Worm (Caenorhabditis elegans) whole organism, early embryonic: Measurements from ENCODE around the gene T13F3.4.

Experiments
- B0310.2 ChIP-seq: sonication (generic microtip); optimal IDR thresholded peaks from 2 replicates; lab custom pipeline; 2016; ENCODE audit warnings: mild to moderate bottlenecking, missing genetic modification characterization, missing compliant biosample characterization
- F13C5.2 ChIP-seq: sonication (generic microtip); optimal IDR thresholded peaks from 2 replicates; lab custom pipeline; 2017; ENCODE audit warnings: mild to moderate bottlenecking, missing genetic modification characterization, inconsistent platforms, missing compliant biosample characterization
- aly-1 ChIP-seq: sonication (generic microtip); optimal IDR thresholded peaks from 2 replicates; lab custom pipeline; 2016; ENCODE audit warnings: missing genetic modification characterization, missing compliant biosample characterization
- ama-1 ChIP-seq: fragments of 150-350 bp; optimal IDR thresholded peaks from 2 replicates; lab custom pipeline; 2014
- ceh-13 ChIP-seq: fragments of 200-800 bp; sonication (Bioruptor generic); optimal IDR thresholded peaks from 2 replicates; lab custom pipeline; 2018; ENCODE audit warnings: mild to moderate bottlenecking, missing genetic modification characterization, missing compliant biosample characterization
- ceh-36 ChIP-seq: sonication (generic microtip); optimal IDR thresholded peaks from 2 replicates; lab custom pipeline; 2016; ENCODE audit warnings: missing genetic modification characterization, inconsistent platforms, missing compliant biosample characterization
- ets-7 ChIP-seq: sonication (generic microtip); optimal IDR thresholded peaks from 2 replicates; lab custom pipeline; 2016; ENCODE audit warnings: missing genotype, missing genetic modification characterization, missing compliant biosample characterization
- flt-1 ChIP-seq: fragments of 200-800 bp; sonication (Bioruptor generic); IDR thresholded peaks from 2 replicates; pipeline ENCODE4 v1.3.6; 2022; ENCODE audit warnings: missing genetic modification characterization, missing compliant biosample characterization
- hmbx-1 ChIP-seq: sonication (generic microtip); optimal IDR thresholded peaks from 2 replicates; lab custom pipeline; 2016; ENCODE audit warnings: mild to moderate bottlenecking, missing genetic modification characterization, missing compliant biosample characterization
- hmg-4 ChIP-seq: fragments of 200-800 bp; sonication (Bioruptor generic); optimal IDR thresholded peaks from 2 replicates; lab custom pipeline; 2018; ENCODE audit warnings: mild to moderate bottlenecking, missing genetic modification characterization, missing compliant biosample characterization
- hnd-1 ChIP-seq: sonication (generic microtip); optimal IDR thresholded peaks from 2 replicates; lab custom pipeline; 2016; ENCODE audit warnings: missing genetic modification characterization, missing compliant biosample characterization
- pes-1 ChIP-seq: fragments of 200-800 bp; sonication (Bioruptor generic); IDR thresholded peaks from 2 replicates; pipeline ENCODE4 v1.3.6; 2022; ENCODE audit warnings: missing genetic modification reagents, missing genetic modification characterization, missing compliant biosample characterization
- scrt-1 ChIP-seq: fragments of 200-800 bp; sonication (Bioruptor generic); IDR thresholded peaks from 2 replicates; pipeline ENCODE4 v1.3.6; 2022; ENCODE audit warnings: missing genetic modification characterization, missing compliant biosample characterization
- sea-1 ChIP-seq: fragments of 200-800 bp; sonication (Bioruptor generic); conservative IDR thresholded peaks from 2 replicates; pipeline ENCODE4 v1.3.6; 2022; ENCODE audit warnings: missing genetic modification characterization, missing compliant biosample characterization
- tbx-11 ChIP-seq: fragments of 200-800 bp; sonication (Bioruptor generic); IDR thresholded peaks from 2 replicates; pipeline ENCODE4 v1.3.6; 2022; ENCODE audit warnings: missing genetic modification characterization, missing compliant biosample characterization
- tbx-37 ChIP-seq: fragments of 200-800 bp; sonication (Bioruptor generic); conservative IDR thresholded peaks from 2 replicates; pipeline ENCODE4 v1.3.6; 2022; ENCODE audit warnings: missing genetic modification reagents, missing genetic modification characterization, missing compliant biosample characterization
- tra-4 ChIP-seq: sonication (generic microtip); optimal IDR thresholded peaks from 2 replicates; lab custom pipeline; 2017; ENCODE audit warnings: missing genetic modification characterization, missing compliant biosample characterization

Gene T13F3.4

ce11 chrV:16266514-16266913 lies at the start of gene T13F3.4:
TSS of gene T13F3.4 (minus strand) at chrV:16266614.
- no peak for TF ChIP-seq tbx-11 (GFP tag; lab: Robert Waterston, UW)
- no peak for TF ChIP-seq pes-1 (GFP tag; lab: Robert Waterston, UW)
- no peak for TF ChIP-seq ceh-13 (GFP tag; lab: Kevin White, UChicago)
- TF ChIP-seq sea-1 (GFP tag; lab: Robert Waterston, UW) = no peak
- no peak for TF ChIP-seq aly-1
- no peak for TF ChIP-seq B0310.2 (tag; lab: Kevin White, UChicago)
- no peak for TF ChIP-seq ets-7 (tag; lab: Kevin White, UChicago)
- no peak for TF ChIP-seq ama-1 (lab: Kevin White, UChicago)

DNA sequence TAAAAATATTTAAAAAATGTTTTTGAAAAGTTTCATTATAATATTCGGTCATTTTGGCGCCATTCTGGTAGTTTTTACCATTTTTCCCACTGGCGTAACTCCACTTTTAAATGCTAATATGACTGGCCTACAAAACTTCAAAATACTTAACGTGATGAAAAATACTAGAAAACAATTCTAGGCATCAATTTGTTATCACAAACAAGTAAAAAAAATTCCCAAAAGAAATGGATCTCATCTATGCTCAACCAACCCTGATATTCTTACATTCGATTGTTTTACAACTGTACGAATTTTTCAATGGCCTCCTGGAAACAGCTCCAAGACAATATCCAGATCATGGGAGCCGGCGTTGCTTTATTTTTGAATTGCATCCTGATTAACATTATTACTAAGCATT lies 48.6 kb upstream of the T13F3.4 start, which contains the start of gene str-214:
Gene str-214, plus strand, starts transcription at position 301 of the 400 bp plus-strand sequence.
- TF ChIP-seq scrt-1 (no peak), ama-1 (lab: Kevin White, UChicago) (no peak), tbx-37 (GFP tag; lab: Robert Waterston, UW) (no peak)

- TF ChIP-seq hmg-4 (GFP tag; lab: Kevin White, UChicago) (no peak), F13C5.2 (tag; lab: Kevin White, UChicago) (no peak), hnd-1 (tag; lab: Kevin White, UChicago) (no peak), ets-7 (tag; lab: Kevin White, UChicago) (no peak)
Measured at ce11 chrV:16309523-16309922, 43.1 kb upstream of the T13F3.4 start, which contains the start of gene oac-7. TSS of gene oac-7 (plus strand) at chrV:16309805.

DNA sequence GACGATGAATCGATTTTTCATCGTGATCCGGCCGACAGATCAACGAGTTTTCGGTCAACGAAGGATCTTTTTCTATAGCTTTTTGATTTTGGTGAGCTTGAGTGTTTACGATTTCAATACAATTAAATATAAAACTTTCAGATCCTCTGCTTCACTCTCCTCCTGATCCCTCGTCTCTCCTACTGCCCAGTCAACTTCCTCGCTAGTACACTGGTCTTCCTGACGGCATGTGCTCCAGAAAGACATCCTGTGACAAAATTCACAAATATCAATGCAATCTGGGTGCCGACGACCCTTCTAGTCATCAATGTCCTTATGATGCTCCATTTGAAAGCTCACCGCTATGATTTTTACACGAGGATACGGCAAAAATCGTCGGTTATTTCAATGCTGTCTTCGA lies 41.9 kb upstream of the T13F3.4 start:
- TF ChIP-seq hmbx-1 = no peak
- TF ChIP-seq ceh-13 (GFP tag; lab: Kevin White, UChicago) = no peak

DNA sequence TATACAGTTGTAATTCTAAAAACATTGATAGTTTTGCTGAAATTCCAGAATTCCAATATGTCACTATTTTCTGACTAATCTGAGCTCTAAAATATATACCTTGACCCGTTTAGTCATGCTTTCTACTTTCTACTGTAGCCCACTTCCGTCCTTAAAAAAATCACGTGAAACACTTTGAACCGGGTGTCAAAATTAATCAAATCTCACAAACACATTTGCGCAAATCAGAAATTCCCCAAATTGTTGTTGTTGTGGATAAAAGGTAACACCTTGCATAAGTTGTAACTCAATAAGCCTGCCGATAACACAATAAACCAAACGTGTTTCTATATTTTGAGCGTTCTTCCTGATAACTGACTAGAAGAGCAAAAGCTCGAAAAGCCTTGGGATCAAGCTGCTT lies 40.8 kb upstream of the T13F3.4 start, which contains the start of gene srxa-7:
Gene srxa-7, plus strand, starts transcription at position 301 of the 400 bp plus-strand sequence.
- TF ChIP-seq flt-1 (GFP tag; lab: Robert Waterston, UW) (no peak), aly-1 (no peak), tra-4 (tag; lab: Kevin White, UChicago) (no peak), F13C5.2 (tag; lab: Kevin White, UChicago) (no peak), ceh-13 (GFP tag; lab: Kevin White, UChicago) (no peak), scrt-1 (no peak), pes-1 (GFP tag; lab: Robert Waterston, UW) (no peak), tbx-11 (GFP tag; lab: Robert Waterston, UW) (no peak), ets-7 (tag; lab: Kevin White, UChicago) (no peak), ama-1 (lab: Kevin White, UChicago) (no peak), sea-1 (GFP tag; lab: Robert Waterston, UW) (no peak), hmg-4 (GFP tag; lab: Kevin White, UChicago) (no peak), B0310.2 (tag; lab: Kevin White, UChicago) (no peak), hnd-1 (tag; lab: Kevin White, UChicago) (no peak), ceh-36 (tag; lab: Kevin White, UChicago) (no peak), hmbx-1 (no peak), tbx-37 (GFP tag; lab: Robert Waterston, UW) (no peak)

DNA sequence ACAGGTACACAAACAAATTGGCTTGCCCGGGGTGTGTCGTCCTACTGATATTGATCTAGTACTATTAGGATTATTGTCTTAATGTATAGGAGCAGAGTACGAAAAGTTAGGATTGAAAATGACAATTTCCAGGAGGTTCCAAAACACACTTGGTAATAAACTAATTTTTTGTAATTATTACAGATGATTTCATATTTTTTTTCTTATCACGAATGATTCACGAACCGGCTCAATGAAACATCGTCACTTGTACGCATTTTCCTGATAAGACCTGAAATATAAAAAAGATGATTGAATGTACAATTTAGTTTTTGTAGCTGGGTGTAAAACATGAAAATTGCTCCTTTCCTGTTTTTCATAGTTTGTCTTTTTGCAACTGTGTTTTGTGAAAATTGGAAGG lies 36.0 kb upstream of the T13F3.4 start, which contains the start of the genes C31A11.13 and oac-6:
Gene C31A11.13, minus strand, starts transcription at position 113 of the 400 bp plus-strand sequence.
Gene oac-6, plus strand, starts transcription at position 279 of the 400 bp plus-strand sequence.
- TF ChIP-seq pes-1 (GFP tag; lab: Robert Waterston, UW) (no peak), flt-1 (GFP tag; lab: Robert Waterston, UW) (no peak)

- TF ChIP-seq hmbx-1 (no peak), flt-1 (GFP tag; lab: Robert Waterston, UW) (no peak), tbx-37 (GFP tag; lab: Robert Waterston, UW) (no peak), ceh-36 (tag; lab: Kevin White, UChicago) (no peak)
Measured at ce11 chrV:16300276-16300675, 33.9 kb upstream of the T13F3.4 start, which contains the start of gene srbc-82. TSS of gene srbc-82 (plus strand) at chrV:16300576.

ce11 chrV:16299834-16300233 lies 33.4 kb upstream of the T13F3.4 start:
- TF ChIP-seq ama-1 (lab: Kevin White, UChicago) (no peak), hmbx-1 (no peak), ceh-13 (GFP tag; lab: Kevin White, UChicago) (no peak), F13C5.2 (tag; lab: Kevin White, UChicago) (no peak), pes-1 (GFP tag; lab: Robert Waterston, UW) (no peak), tbx-11 (GFP tag; lab: Robert Waterston, UW) (no peak), aly-1 (no peak), flt-1 (GFP tag; lab: Robert Waterston, UW) (no peak), ceh-36 (tag; lab: Kevin White, UChicago) (no peak), sea-1 (GFP tag; lab: Robert Waterston, UW) (no peak), B0310.2 (tag; lab: Kevin White, UChicago) (no peak), hmg-4 (GFP tag; lab: Kevin White, UChicago) (no peak), ets-7 (tag; lab: Kevin White, UChicago) (no peak), tbx-37 (GFP tag; lab: Robert Waterston, UW) (no peak), tra-4 (tag; lab: Kevin White, UChicago) (no peak), scrt-1 (no peak)
